Fruit fly (Drosophila melanogaster) whole organism, adult: Measurements from ENCODE around the gene CG7300.

ENCODE experiments used
- CG1620 ChIP-seq: fragments of 200-800 bp; sonication (Bioruptor generic); optimal IDR thresholded peaks from 2 replicates; lab custom pipeline; 2016; ENCODE audit warnings: missing biosample characterization, missing genetic modification characterization
- Hr96 ChIP-seq: fragments of 200-800 bp; sonication (Bioruptor generic); optimal IDR thresholded peaks from 2 replicates; lab custom pipeline; 2016; ENCODE audit warnings: missing biosample characterization, missing genetic modification characterization
- cic ChIP-seq: fragments of 200-800 bp; sonication (Bioruptor generic); optimal IDR thresholded peaks from 2 replicates; lab custom pipeline; 2017; ENCODE audit warnings: missing biosample characterization, mild to moderate bottlenecking, missing genetic modification characterization, moderate library complexity

DNA sequence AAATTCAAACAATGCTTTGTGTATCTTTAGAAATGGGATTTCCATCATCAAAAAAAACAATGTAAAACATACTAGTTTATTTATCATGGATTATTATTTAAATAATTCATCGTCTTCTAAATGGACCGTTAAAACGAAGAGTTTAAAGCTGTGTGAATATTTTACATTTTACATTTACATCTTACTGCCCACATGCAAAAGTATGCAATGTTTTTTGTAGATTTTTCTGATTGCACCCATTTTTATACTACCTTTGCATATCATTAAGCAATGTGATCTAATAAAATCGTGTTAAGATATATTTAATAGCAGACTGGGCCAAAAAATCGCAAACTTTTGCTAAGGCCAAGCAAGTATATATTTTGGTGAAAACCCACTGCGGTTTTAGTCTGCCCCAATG, 26.3 kb downstream of the CG7300 start:
- no peak for TF ChIP-seq CG1620 (GFP tag; lab: Kevin White, UChicago)
- TF ChIP-seq Hr96 (GFP tag; lab: Kevin White, UChicago): no peak
- TF ChIP-seq cic (GFP tag; lab: Kevin White, UChicago): no peak
